Fruit fly (Drosophila melanogaster): ENCODE results near the gene kirre.

DNA sequence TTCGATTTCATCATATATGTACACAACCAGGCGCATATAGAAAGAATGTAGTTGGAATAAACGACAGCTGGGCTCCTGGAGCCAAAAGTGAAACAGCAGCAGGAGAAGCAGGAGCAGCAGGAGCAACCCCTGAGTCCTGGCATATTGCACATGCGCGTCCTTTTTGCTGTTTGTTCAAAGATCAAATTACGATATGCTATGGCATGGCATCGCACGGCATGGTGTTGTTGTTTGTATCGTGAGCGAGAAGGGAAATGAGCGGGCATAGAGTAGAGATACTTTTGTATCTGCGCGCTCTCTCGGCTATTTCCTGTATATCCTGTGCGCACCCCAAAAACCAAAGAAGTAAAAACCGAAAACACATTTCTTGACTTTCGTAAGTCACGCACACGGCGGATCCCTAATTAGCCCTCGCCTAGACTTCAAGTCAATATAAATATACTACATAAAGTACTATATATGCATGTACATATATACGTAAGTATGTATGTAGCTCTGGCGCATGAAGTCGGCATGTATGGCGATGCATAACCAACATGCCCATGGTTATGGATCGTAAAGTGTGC, 397.8 kb downstream of the kirre start:
- TF ChIP-seq fd85E (GFP tag; optimal IDR thresholded peaks at IDR 0.05): no peak
- TF ChIP-seq CG1621 (tag; optimal IDR thresholded peaks at IDR 0.05): no peak
- TF ChIP-seq CG15336 (GFP tag; IDR thresholded peaks at IDR 0.05): no peak

Data from whole organism, prepupa.